Worm (Caenorhabditis elegans) whole organism, early embryonic: ENCODE measurements around the gene twk-7.

Source experiments
- ama-1 ChIP-seq: fragments of 150-350 bp; optimal IDR thresholded peaks from 2 replicates; lab custom pipeline; 2014
- ceh-36 ChIP-seq: sonication (generic microtip); optimal IDR thresholded peaks from 2 replicates; lab custom pipeline; 2016; ENCODE audit warnings: missing genetic modification characterization, inconsistent platforms, missing compliant biosample characterization
- sea-1 ChIP-seq: fragments of 200-800 bp; sonication (Bioruptor generic); conservative IDR thresholded peaks from 2 replicates; pipeline ENCODE4 v1.3.6; 2022; ENCODE audit warnings: missing genetic modification characterization, missing compliant biosample characterization

DNA sequence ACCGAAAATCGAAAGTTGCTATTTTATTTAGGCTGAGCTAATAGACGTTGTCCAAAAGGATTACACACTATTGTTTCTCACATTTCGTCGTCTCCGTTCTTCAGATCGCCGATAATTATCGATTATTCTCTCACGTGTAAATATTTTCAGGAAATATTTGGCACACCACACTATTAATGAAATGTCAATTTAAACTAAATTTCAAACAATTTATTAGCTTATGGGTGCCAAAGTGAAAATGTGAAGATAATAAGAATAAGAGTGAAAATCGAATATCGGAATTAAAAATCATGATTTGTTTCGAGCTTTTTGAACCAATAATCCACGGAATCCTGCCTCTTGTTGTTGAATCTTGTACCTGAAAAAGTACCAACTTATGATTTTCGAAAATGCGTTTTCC, 27.0 kb downstream of the twk-7 start, which contains the start of gene C06E1.11:
- TF ChIP-seq ama-1 (no peak), ceh-36 (tag; lab: Kevin White, UChicago) (no peak), sea-1 (no peak)
